Worm (Caenorhabditis elegans) whole organism, late embryonic: ENCODE results near the gene cutl-26.

Experiments used
- ama-1 ChIP-seq: fragments of 150-350 bp; optimal IDR thresholded peaks from 2 replicates; lab custom pipeline; 2014
- ceh-18 ChIP-seq: sonication (generic microtip); optimal IDR thresholded peaks from 2 replicates; lab custom pipeline; 2016; ENCODE audit warnings: missing genetic modification characterization, missing compliant biosample characterization
- ceh-22 ChIP-seq: sonication (generic microtip); optimal IDR thresholded peaks from 2 replicates; lab custom pipeline; 2017; ENCODE audit warnings: missing biosample characterization, missing genetic modification characterization
- dve-1 ChIP-seq: sonication (generic microtip); optimal IDR thresholded peaks from 2 replicates; lab custom pipeline; 2017; ENCODE audit warnings: antibody characterized with exemption, mild to moderate bottlenecking, missing genetic modification characterization, missing compliant biosample characterization
- elt-2 ChIP-seq: sonication (generic microtip); optimal IDR thresholded peaks from 2 replicates; lab custom pipeline; 2016; ENCODE audit warnings: missing genetic modification reagents, missing genetic modification characterization, missing compliant biosample characterization
- fkh-10 ChIP-seq: fragments of 150-350 bp; optimal IDR thresholded peaks from 2 replicates; lab custom pipeline; 2014; ENCODE audit warnings: missing biosample characterization, missing genetic modification reagents, missing genetic modification characterization
- hlh-30 ChIP-seq: sonication (generic microtip); optimal IDR thresholded peaks from 2 replicates; lab custom pipeline; 2017; ENCODE audit warnings: antibody characterized with exemption, missing genetic modification characterization, missing compliant biosample characterization; ENCODE audit not compliant: insufficient read depth
- nfya-1 ChIP-seq: sonication (generic microtip); optimal IDR thresholded peaks from 2 replicates; lab custom pipeline; 2017; ENCODE audit warnings: missing genetic modification characterization, mild to moderate bottlenecking, missing compliant biosample characterization, antibody characterized with exemption, moderate library complexity
- pqm-1 ChIP-seq: sonication (generic microtip); optimal IDR thresholded peaks from 2 replicates; lab custom pipeline; 2016; ENCODE audit warnings: missing genetic modification characterization, missing compliant biosample characterization
- tbx-2 ChIP-seq: sonication (generic microtip); optimal IDR thresholded peaks from 2 replicates; lab custom pipeline; 2016; ENCODE audit warnings: missing genetic modification characterization, missing compliant biosample characterization
- zip-5 ChIP-seq: sonication (generic microtip); optimal IDR thresholded peaks from 2 replicates; lab custom pipeline; 2016; ENCODE audit warnings: missing genetic modification characterization, missing compliant biosample characterization

- TF ChIP-seq nfya-1 (no peak), pqm-1 (no peak), ceh-22 (tag; lab: Kevin White, UChicago) (no peak), elt-2 (tag; lab: Kevin White, UChicago) (no peak), tbx-2 (no peak), ama-1 (lab: Kevin White, UChicago) (no peak), dve-1 (tag; lab: Kevin White, UChicago) (no peak), ceh-18 (no peak), zip-5 (no peak), hlh-30 (tag; lab: Kevin White, UChicago) (no peak), fkh-10 (GFP tag; lab: Kevin White, UChicago) (no peak)
These were observed 20.6 kb upstream of the cutl-26 start, which contains the start of gene Y55F3C.9 for ce11 chrIV:728095-728494.
